Fruit fly (Drosophila melanogaster): ENCODE data around the gene CG33235.

DNA sequence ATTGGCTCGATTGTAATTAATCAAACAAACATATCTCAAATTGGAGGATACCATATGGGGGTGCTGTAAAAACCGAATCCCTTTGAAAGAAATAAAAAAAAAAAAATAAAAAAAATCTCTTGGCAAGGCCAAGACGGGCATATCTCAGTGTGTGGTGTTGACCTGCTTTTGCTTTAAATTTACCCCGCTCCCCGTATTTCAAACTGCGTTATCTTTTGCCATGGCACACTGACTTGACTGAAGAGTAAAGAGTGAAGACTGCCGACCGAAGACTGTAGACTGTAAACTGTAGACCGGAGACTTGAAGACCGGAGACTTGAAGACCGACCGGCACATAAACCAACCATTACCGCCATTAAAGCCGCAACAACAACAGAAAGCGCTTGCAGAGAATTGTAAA is 20.6 kb upstream of the CG33235 start:
- TF ChIP-seq fru (GFP tag; optimal IDR thresholded peaks at IDR 0.05) (no peak), CG32264 (GFP tag; optimal IDR thresholded peaks at IDR 0.05) (no peak), Rel (GFP tag; optimal IDR thresholded peaks at IDR 0.05) (no peak), Rel (tag; optimal IDR thresholded peaks at IDR 0.05) (no peak), usp (GFP tag; optimal IDR thresholded peaks at IDR 0.05) (no peak), dmrt93B (GFP tag; optimal IDR thresholded peaks at IDR 0.05) (no peak), Abd-B (GFP tag; optimal IDR thresholded peaks at IDR 0.05) (no peak), Sp1 (GFP tag; optimal IDR thresholded peaks at IDR 0.05) (no peak), brk (GFP tag; optimal IDR thresholded peaks at IDR 0.05) (no peak)
